Worm (Caenorhabditis elegans) whole organism, L2 larva: ENCODE data around the gene mrps-35.

Experiments used
- C34F6.9 ChIP-seq: fragments of 150-350 bp; optimal IDR thresholded peaks from 2 replicates; lab custom pipeline; 2014; ENCODE audit warnings: missing biosample characterization, missing genetic modification characterization
- R02D3.7 ChIP-seq: fragments of 150-350 bp; optimal IDR thresholded peaks from 2 replicates; lab custom pipeline; 2014; ENCODE audit warnings: missing biosample characterization, missing genetic modification characterization
- aly-2 ChIP-seq: fragments of 150-350 bp; optimal IDR thresholded peaks from 2 replicates; lab custom pipeline; 2014; ENCODE audit warnings: missing biosample characterization, missing genetic modification characterization
- ama-1 ChIP-seq: fragments of 150-350 bp; optimal IDR thresholded peaks from 2 replicates; lab custom pipeline; 2018; ENCODE audit warnings: inconsistent platforms
- ceh-16 ChIP-seq: fragments of 150-350 bp; optimal IDR thresholded peaks from 2 replicates; lab custom pipeline; 2014; ENCODE audit warnings: missing biosample characterization, missing genetic modification characterization
- ceh-82 ChIP-seq: fragments of 150-350 bp; optimal IDR thresholded peaks from 2 replicates; lab custom pipeline; 2014; ENCODE audit warnings: missing biosample characterization, missing genetic modification characterization
- crh-2 ChIP-seq: sonication (generic microtip); optimal IDR thresholded peaks from 2 replicates; lab custom pipeline; 2017; ENCODE audit warnings: missing biosample characterization, missing genetic modification characterization
- dmd-4 ChIP-seq: sonication (generic microtip); optimal IDR thresholded peaks from 2 replicates; lab custom pipeline; 2017; ENCODE audit warnings: missing biosample characterization, missing genetic modification characterization
- egl-27 ChIP-seq: sonication (generic microtip); optimal IDR thresholded peaks from 3 replicates; lab custom pipeline; 2017; ENCODE audit warnings: missing biosample characterization, missing genetic modification reagents, missing genetic modification characterization
- elt-3 ChIP-seq: sonication (generic microtip); optimal IDR thresholded peaks from 2 replicates; lab custom pipeline; 2017; ENCODE audit warnings: missing biosample characterization, missing genetic modification characterization
- fos-1 ChIP-seq: fragments of 150-350 bp; optimal IDR thresholded peaks from 2 replicates; lab custom pipeline; 2014; ENCODE audit warnings: missing biosample characterization, missing genetic modification characterization
- gmeb-1 ChIP-seq: fragments of 150-350 bp; optimal IDR thresholded peaks from 2 replicates; lab custom pipeline; 2014; ENCODE audit warnings: missing biosample characterization, missing genetic modification characterization
- lin-11 ChIP-seq: fragments of 150-350 bp; sonication (generic microtip); optimal IDR thresholded peaks from 2 replicates; lab custom pipeline; 2014; ENCODE audit warnings: missing biosample characterization, missing genetic modification characterization, inconsistent platforms, mixed read lengths
- lin-13 ChIP-seq: fragments of 150-350 bp; optimal IDR thresholded peaks from 2 replicates; lab custom pipeline; 2014; ENCODE audit warnings: missing biosample characterization, missing genetic modification reagents, missing genetic modification characterization
- lin-39 ChIP-seq: fragments of 150-350 bp; optimal IDR thresholded peaks from 2 replicates; lab custom pipeline; 2014; ENCODE audit warnings: missing biosample characterization, missing genetic modification reagents, missing genetic modification characterization
- lsy-2 ChIP-seq, 2 experiments: fragments of 150-350 bp in 1 of 2; sonication (generic microtip) in 1 of 2; optimal IDR thresholded peaks; 2 replicates each; lab custom pipeline; 2014 to 2017; ENCODE audit warnings: missing biosample characterization in 2 of 2, missing genetic modification characterization in 2 of 2
- mab-5 ChIP-seq: fragments of 150-350 bp; optimal IDR thresholded peaks from 2 replicates; lab custom pipeline; 2014; ENCODE audit warnings: missing biosample characterization, missing genetic modification characterization
- mdl-1 ChIP-seq, 2 experiments: fragments of 150-350 bp in 1 of 2; sonication (generic microtip) in 1 of 2; optimal IDR thresholded peaks; 2 replicates each; lab custom pipeline; 2017; ENCODE audit warnings: missing biosample characterization in 2 of 2, missing genetic modification characterization in 2 of 2
- nhr-10 ChIP-seq: sonication (generic microtip); optimal IDR thresholded peaks from 2 replicates; lab custom pipeline; 2017; ENCODE audit warnings: missing biosample characterization, missing genetic modification characterization
- nhr-11 ChIP-seq: fragments of 150-350 bp; optimal IDR thresholded peaks from 2 replicates; lab custom pipeline; 2014; ENCODE audit warnings: missing biosample characterization, missing genetic modification characterization
- nhr-12 ChIP-seq: fragments of 150-350 bp; optimal IDR thresholded peaks from 2 replicates; lab custom pipeline; 2014; ENCODE audit warnings: missing biosample characterization, missing genetic modification characterization
- nhr-129 ChIP-seq: fragments of 150-350 bp; optimal IDR thresholded peaks from 2 replicates; lab custom pipeline; 2014; ENCODE audit warnings: missing biosample characterization, missing genetic modification characterization
- nhr-21 ChIP-seq: fragments of 150-350 bp; optimal IDR thresholded peaks from 2 replicates; lab custom pipeline; 2014; ENCODE audit warnings: missing biosample characterization, missing genetic modification characterization
- nhr-23 ChIP-seq: fragments of 150-350 bp; optimal IDR thresholded peaks from 2 replicates; lab custom pipeline; 2014; ENCODE audit warnings: missing biosample characterization, missing genetic modification reagents, missing genetic modification characterization
- nhr-237 ChIP-seq: fragments of 150-350 bp; optimal IDR thresholded peaks from 2 replicates; lab custom pipeline; 2014; ENCODE audit warnings: missing biosample characterization, missing genetic modification characterization
- nhr-6 ChIP-seq: fragments of 150-350 bp; optimal IDR thresholded peaks from 2 replicates; lab custom pipeline; 2014; ENCODE audit warnings: missing biosample characterization, missing genetic modification characterization
- nhr-77 ChIP-seq: fragments of 150-350 bp; optimal IDR thresholded peaks from 2 replicates; lab custom pipeline; 2014; ENCODE audit warnings: missing biosample characterization, missing genetic modification characterization
- peb-1 ChIP-seq: fragments of 150-350 bp; optimal IDR thresholded peaks from 2 replicates; lab custom pipeline; 2014; ENCODE audit warnings: missing biosample characterization, missing genetic modification characterization
- sem-4 ChIP-seq: fragments of 150-350 bp; optimal IDR thresholded peaks from 2 replicates; lab custom pipeline; 2014; ENCODE audit warnings: missing biosample characterization, missing genetic modification reagents, missing genetic modification characterization
- sma-3 ChIP-seq: sonication (generic microtip); optimal IDR thresholded peaks from 2 replicates; lab custom pipeline; 2016; ENCODE audit warnings: missing genetic modification reagents, missing genetic modification characterization, missing compliant biosample characterization
- unc-39 ChIP-seq: fragments of 150-350 bp; optimal IDR thresholded peaks from 2 replicates; lab custom pipeline; 2014; ENCODE audit warnings: missing biosample characterization, missing genetic modification characterization
- unc-55 ChIP-seq: fragments of 150-350 bp; sonication (generic microtip); optimal IDR thresholded peaks from 3 replicates; lab custom pipeline; 2014; ENCODE audit warnings: missing biosample characterization, missing genetic modification reagents, missing genetic modification characterization
- unc-62 ChIP-seq: fragments of 150-350 bp; optimal IDR thresholded peaks from 2 replicates; lab custom pipeline; 2014; ENCODE audit warnings: missing biosample characterization, missing genetic modification reagents, missing genetic modification characterization
- zag-1 ChIP-seq: fragments of 150-350 bp; optimal IDR thresholded peaks from 2 replicates; lab custom pipeline; 2014; ENCODE audit warnings: missing biosample characterization, missing genetic modification characterization
- ztf-1 ChIP-seq: fragments of 200-800 bp; sonication (Bioruptor generic); conservative IDR thresholded peaks from 2 replicates; pipeline ENCODE4 v1.3.6; 2022; ENCODE audit warnings: missing genetic modification characterization, missing compliant biosample characterization
- ztf-4 ChIP-seq: fragments of 150-350 bp; optimal IDR thresholded peaks from 2 replicates; lab custom pipeline; 2014; ENCODE audit warnings: missing biosample characterization, missing genetic modification characterization

The mrps-35 gene

ce11 chrV:18990958-18991357 lies 9.9 kb downstream of the mrps-35 start:
- TF ChIP-seq nhr-23 = no peak
- no peak for TF ChIP-seq egl-27 (tag; lab: Kevin White, UChicago)
- TF ChIP-seq unc-62 (GFP tag; lab: Kevin White, UChicago) = no peak
- TF ChIP-seq unc-55 = no peak
- TF ChIP-seq elt-3 = no peak
- TF ChIP-seq R02D3.7 = no peak
- TF ChIP-seq nhr-12 (tag; lab: Kevin White, UChicago) = no peak
- no peak for TF ChIP-seq dmd-4 (tag; lab: Kevin White, UChicago)
- no peak for TF ChIP-seq ama-1

ce11 chrV:18993017-18993416 lies 11.9 kb downstream of the mrps-35 start:
- TF ChIP-seq ztf-4 (tag; lab: Kevin White, UChicago) (no peak), peb-1 (tag; lab: Kevin White, UChicago) (no peak), crh-2 (tag; lab: Kevin White, UChicago) (no peak), nhr-237 (tag; lab: Kevin White, UChicago) (no peak), ama-1 (no peak), mdl-1 (tag; optimal IDR thresholded peaks at IDR 0.05; lab: Kevin White, UChicago) (no peak), unc-62 (GFP tag; lab: Kevin White, UChicago) (no peak), nhr-23 (no peak), nhr-77 (tag; lab: Kevin White, UChicago) (no peak), sma-3 (GFP tag; lab: Kevin White, UChicago) (no peak), C34F6.9 (tag; lab: Kevin White, UChicago) (no peak), ztf-1 (GFP tag; lab: Robert Waterston, UW) (no peak)

ce11 chrV:18993535-18993990 lies 12.5 kb downstream of the mrps-35 start, which contains the start of gene gtf-2F2:
Gene gtf-2F2, plus strand, starts transcription at chrV:18993940.
- TF ChIP-seq ztf-1 (GFP tag; lab: Robert Waterston, UW) (no peak), nhr-11 (tag; lab: Kevin White, UChicago) (no peak), ceh-82 (no peak), lin-11 (tag; lab: Kevin White, UChicago) (no peak), gmeb-1 (tag; lab: Kevin White, UChicago) (no peak), fos-1 (tag; lab: Kevin White, UChicago) (no peak), mab-5 (no peak), ceh-16 (no peak), nhr-6 (tag; lab: Kevin White, UChicago) (no peak), sem-4 (tag; lab: Kevin White, UChicago) (no peak), lsy-2 (tag; optimal IDR thresholded peaks at IDR 0.05; lab: Kevin White, UChicago) (no peak), nhr-23 (no peak), peb-1 (tag; lab: Kevin White, UChicago) (no peak), nhr-129 (tag; lab: Kevin White, UChicago) (no peak), nhr-21 (tag; lab: Kevin White, UChicago) (no peak), elt-3 (no peak)
- TF ChIP-seq, all 48 proteins: peak for 0

ce11 chrV:18998045-18998444 lies 16.9 kb downstream of the mrps-35 start, which contains the start of gene tgt-2:
Gene tgt-2, plus strand, starts transcription at chrV:18998345.
- no peak for TF ChIP-seq nhr-11 (tag; lab: Kevin White, UChicago)
- TF ChIP-seq peb-1 (tag; lab: Kevin White, UChicago) = no peak
- TF ChIP-seq dmd-4 (tag; lab: Kevin White, UChicago) = no peak
- TF ChIP-seq lin-39 (tag; lab: Kevin White, UChicago) = no peak
- no peak for TF ChIP-seq nhr-23
- TF ChIP-seq gmeb-1 (tag; lab: Kevin White, UChicago) = no peak
- TF ChIP-seq unc-39 (tag; lab: Kevin White, UChicago) = no peak
- TF ChIP-seq zag-1 (tag; lab: Kevin White, UChicago) = no peak
- TF ChIP-seq sem-4 (tag; lab: Kevin White, UChicago) = no peak
- TF ChIP-seq lin-13 (GFP tag; lab: Kevin White, UChicago) = no peak
- TF ChIP-seq nhr-10 (tag; lab: Kevin White, UChicago) = no peak
- TF ChIP-seq nhr-129 (tag; lab: Kevin White, UChicago) = no peak
- no peak for TF ChIP-seq aly-2 (tag; lab: Kevin White, UChicago)
- TF ChIP-seq nhr-77 (tag; lab: Kevin White, UChicago) = no peak
- TF ChIP-seq, all 48 proteins: peak for 0

- TF ChIP-seq fos-1 (tag; lab: Kevin White, UChicago) = no peak
- no peak for TF ChIP-seq peb-1 (tag; lab: Kevin White, UChicago)
- no peak for TF ChIP-seq nhr-6 (tag; lab: Kevin White, UChicago)
- TF ChIP-seq nhr-12 (tag; lab: Kevin White, UChicago) = no peak
- TF ChIP-seq lin-39 (tag; lab: Kevin White, UChicago) = no peak
- no peak for TF ChIP-seq dmd-4 (tag; lab: Kevin White, UChicago)
- TF ChIP-seq, all 48 proteins: peak for 0
Measured at ce11 chrV:19000542-19000941, 19.4 kb downstream of the mrps-35 start.
